Fruit fly (Drosophila melanogaster) ovary, adult (tissue): ENCODE data around the gene CG5810.
A peak's percentile ranks its signal among the peaks of the same experiment; 100 is the strongest.

Experiments
- CG17801 ChIP-seq: fragments of 200-800 bp; optimal IDR thresholded peaks from 2 replicates; lab custom pipeline; 2019; ENCODE audit warnings: missing biosample characterization, mild to moderate bottlenecking, missing genetic modification characterization, moderate library complexity; ENCODE audit not compliant: partially characterized antibody

The CG5810 gene

dm6 chr3R:21163318-21163828 is at the start of gene CG5810:
Gene CG5810, plus strand, starts transcription at chr3R:21163778.
- TF ChIP-seq CG17801 (GFP tag; lab: Kevin White, UChicago), result no peak

dm6 chr3R:21116057-21116456 is 47.5 kb upstream of the CG5810 start, which contains the start of gene ppan:
Gene ppan, plus strand, starts transcription at chr3R:21116254.
- TF ChIP-seq CG17801 (GFP tag; lab: Kevin White, UChicago), result no peak

- TF ChIP-seq CG17801 (GFP tag; lab: Kevin White, UChicago), result peak; percentile 40
These were observed 44.8 kb upstream of the CG5810 start, which contains the start of gene Bdbt for dm6 chr3R:21118784-21119183. Gene Bdbt, minus strand, starts transcription at chr3R:21118856.

- TF ChIP-seq CG17801 (GFP tag; lab: Kevin White, UChicago), result no peak
These were observed 39.4 kb upstream of the CG5810 start for dm6 chr3R:21124225-21124624.

dm6 chr3R:21126673-21127284 is 36.8 kb upstream of the CG5810 start:
- no peak for TF ChIP-seq CG17801 (GFP tag; lab: Kevin White, UChicago)

- peak; percentile 60 for TF ChIP-seq CG17801 (GFP tag; lab: Kevin White, UChicago)
These were observed 36.1 kb upstream of the CG5810 start, which contains the start of the genes slmb and CG5793 for dm6 chr3R:21127352-21127985. Gene slmb, minus strand, starts transcription at chr3R:21127485. Gene CG5793, plus strand, starts transcription at chr3R:21127573.

- no peak for TF ChIP-seq CG17801 (GFP tag; lab: Kevin White, UChicago)
These were observed 34.0 kb upstream of the CG5810 start, which contains the start of gene Obp93a for dm6 chr3R:21129617-21130016. Gene Obp93a, minus strand, starts transcription at chr3R:21129717.

dm6 chr3R:21130050-21130449 is 33.5 kb upstream of the CG5810 start, which contains the start of gene Ice2:
Gene Ice2, plus strand, starts transcription at chr3R:21130216.
- no peak for TF ChIP-seq CG17801 (GFP tag; lab: Kevin White, UChicago)

dm6 chr3R:21133517-21133916 is 30.1 kb upstream of the CG5810 start, which contains the start of gene Trm7-34:
Gene Trm7-34, minus strand, starts transcription at chr3R:21133881.
- no peak for TF ChIP-seq CG17801 (GFP tag; lab: Kevin White, UChicago)

- TF ChIP-seq CG17801 (GFP tag; lab: Kevin White, UChicago), result peak; percentile 45
These were observed 29.6 kb upstream of the CG5810 start, which contains the start of gene Usp8 for dm6 chr3R:21133951-21134350. Gene Usp8, plus strand, starts transcription at chr3R:21134262.

dm6 chr3R:21138220-21138754 is 25.3 kb upstream of the CG5810 start, which contains the start of gene meigo:
Gene meigo, plus strand, starts transcription at chr3R:21138270.
- peak; percentile 70 for TF ChIP-seq CG17801 (GFP tag; lab: Kevin White, UChicago)

dm6 chr3R:21140458-21140857 is 23.1 kb upstream of the CG5810 start, which contains the start of gene SNF4Agamma:
Gene SNF4Agamma, plus strand, starts transcription at chr3R:21140739.
- peak; percentile 25 for TF ChIP-seq CG17801 (GFP tag; lab: Kevin White, UChicago)

- no peak for TF ChIP-seq CG17801 (GFP tag; lab: Kevin White, UChicago)
These were observed 22.2 kb upstream of the CG5810 start for dm6 chr3R:21141341-21141740.

dm6 chr3R:21150090-21150489 is 13.5 kb upstream of the CG5810 start:
- TF ChIP-seq CG17801 (GFP tag; lab: Kevin White, UChicago), result no peak
